Worm (Caenorhabditis elegans) whole organism, L3 larva: ENCODE results near the gene cpz-2.

Experiments used
- ZK546.5 ChIP-seq: sonication (generic microtip); optimal IDR thresholded peaks from 2 replicates; lab custom pipeline; 2017; ENCODE audit warnings: missing biosample characterization, missing genetic modification characterization
- aly-2 ChIP-seq: fragments of 150-350 bp; optimal IDR thresholded peaks from 2 replicates; lab custom pipeline; 2014; ENCODE audit warnings: missing biosample characterization, missing genetic modification characterization
- ama-1 ChIP-seq: fragments of 150-350 bp; optimal IDR thresholded peaks from 2 replicates; lab custom pipeline; 2018
- ceh-16 ChIP-seq: sonication (generic microtip); optimal IDR thresholded peaks from 2 replicates; lab custom pipeline; 2017; ENCODE audit warnings: missing biosample characterization, missing genetic modification characterization
- ceh-28 ChIP-seq: fragments of 150-350 bp; optimal IDR thresholded peaks from 2 replicates; lab custom pipeline; 2014; ENCODE audit warnings: missing biosample characterization, missing genetic modification reagents, missing genetic modification characterization
- ceh-82 ChIP-seq: fragments of 150-350 bp; optimal IDR thresholded peaks from 2 replicates; lab custom pipeline; 2014; ENCODE audit warnings: missing biosample characterization, missing genetic modification characterization
- ceh-9 ChIP-seq: sonication (generic microtip); optimal IDR thresholded peaks from 2 replicates; lab custom pipeline; 2018; ENCODE audit warnings: missing biosample characterization, missing genetic modification characterization
- daf-12 ChIP-seq: fragments of 150-350 bp; optimal IDR thresholded peaks from 2 replicates; lab custom pipeline; 2014; ENCODE audit warnings: missing biosample characterization, missing genetic modification reagents, missing genetic modification characterization
- egl-27 ChIP-seq: sonication (generic microtip); optimal IDR thresholded peaks from 4 replicates; lab custom pipeline; 2017; ENCODE audit warnings: missing biosample characterization, missing genetic modification reagents, missing genetic modification characterization
- egl-5 ChIP-seq: fragments of 150-350 bp; optimal IDR thresholded peaks from 2 replicates; lab custom pipeline; 2017; ENCODE audit warnings: missing biosample characterization, missing genetic modification reagents, missing genetic modification characterization, inconsistent platforms
- elt-1 ChIP-seq: fragments of 150-350 bp; optimal IDR thresholded peaks from 2 replicates; lab custom pipeline; 2014; ENCODE audit warnings: missing biosample characterization, missing genetic modification characterization
- elt-2 ChIP-seq: sonication (generic microtip); optimal IDR thresholded peaks from 2 replicates; lab custom pipeline; 2016; ENCODE audit warnings: missing genetic modification reagents, mild to moderate bottlenecking, missing genetic modification characterization, missing compliant biosample characterization
- elt-3 ChIP-seq, 3 experiments: fragments of 150-350 bp in 1 of 3; sonication (generic microtip) in 2 of 3; optimal IDR thresholded peaks; 2 replicates in 2 of 3; 4 replicates in 1 of 3; lab custom pipeline; 2014 to 2017; ENCODE audit warnings: missing biosample characterization in 3 of 3, missing genetic modification characterization in 3 of 3
- eor-1 ChIP-seq, 2 experiments: fragments of 150-350 bp; optimal IDR thresholded peaks; 2 replicates each; lab custom pipeline; 2014 to 2018; ENCODE audit warnings: missing biosample characterization in 2 of 2, missing genetic modification characterization in 2 of 2
- fkh-10 ChIP-seq: sonication (generic microtip); optimal IDR thresholded peaks from 2 replicates; lab custom pipeline; 2017; ENCODE audit warnings: missing biosample characterization, missing genetic modification reagents, missing genetic modification characterization
- fkh-2 ChIP-seq: fragments of 150-350 bp; optimal IDR thresholded peaks from 2 replicates; lab custom pipeline; 2014; ENCODE audit warnings: missing biosample characterization, missing genetic modification reagents, missing genetic modification characterization
- fos-1 ChIP-seq: fragments of 150-350 bp; optimal IDR thresholded peaks from 2 replicates; lab custom pipeline; 2014; ENCODE audit warnings: missing biosample characterization, missing genetic modification characterization
- hmg-11 ChIP-seq: sonication (generic microtip); optimal IDR thresholded peaks from 2 replicates; lab custom pipeline; 2016; ENCODE audit warnings: missing genetic modification characterization, missing compliant biosample characterization
- jun-1 ChIP-seq: fragments of 150-350 bp; optimal IDR thresholded peaks from 2 replicates; lab custom pipeline; 2014; ENCODE audit warnings: missing biosample characterization, missing genetic modification reagents, missing genetic modification characterization
- lin-15B ChIP-seq: fragments of 150-350 bp; optimal IDR thresholded peaks from 2 replicates; lab custom pipeline; 2014; ENCODE audit warnings: missing biosample characterization, missing genetic modification characterization
- lin-39 ChIP-seq: fragments of 150-350 bp; optimal IDR thresholded peaks from 2 replicates; lab custom pipeline; 2018; ENCODE audit warnings: missing biosample characterization, missing genetic modification reagents, missing genetic modification characterization
- lsy-12 ChIP-seq: sonication (generic microtip); optimal IDR thresholded peaks from 2 replicates; lab custom pipeline; 2016; ENCODE audit warnings: mild to moderate bottlenecking, missing genetic modification characterization, missing compliant biosample characterization
- mml-1 ChIP-seq: fragments of 150-350 bp; sonication (generic microtip); optimal IDR thresholded peaks from 3 replicates; lab custom pipeline; 2014; ENCODE audit warnings: missing biosample characterization, missing genetic modification characterization
- nfya-1 ChIP-seq: sonication (generic microtip); optimal IDR thresholded peaks from 2 replicates; lab custom pipeline; 2017; ENCODE audit warnings: missing genetic modification characterization, mild to moderate bottlenecking, missing compliant biosample characterization, antibody characterized with exemption, moderate library complexity; ENCODE audit not compliant: insufficient read depth
- nhr-11 ChIP-seq: fragments of 150-350 bp; optimal IDR thresholded peaks from 2 replicates; lab custom pipeline; 2014; ENCODE audit warnings: missing biosample characterization, missing genetic modification characterization
- nhr-12 ChIP-seq: fragments of 150-350 bp; optimal IDR thresholded peaks from 2 replicates; lab custom pipeline; 2014; ENCODE audit warnings: missing biosample characterization, missing genetic modification characterization
- nhr-23 ChIP-seq: fragments of 150-350 bp; optimal IDR thresholded peaks from 2 replicates; lab custom pipeline; 2014; ENCODE audit warnings: missing biosample characterization, missing genetic modification reagents, missing genetic modification characterization
- nhr-25 ChIP-seq: sonication (generic microtip); optimal IDR thresholded peaks from 2 replicates; lab custom pipeline; 2017; ENCODE audit warnings: missing biosample characterization, missing genetic modification characterization
- nhr-28 ChIP-seq: fragments of 150-350 bp; optimal IDR thresholded peaks from 2 replicates; lab custom pipeline; 2014; ENCODE audit warnings: missing biosample characterization, missing genetic modification characterization
- nhr-43 ChIP-seq: sonication (generic microtip); optimal IDR thresholded peaks from 2 replicates; lab custom pipeline; 2016; ENCODE audit warnings: mild to moderate bottlenecking, missing genetic modification characterization, missing compliant biosample characterization; ENCODE audit not compliant: poor library complexity, severe bottlenecking
- nhr-67 ChIP-seq: fragments of 150-350 bp; optimal IDR thresholded peaks from 2 replicates; lab custom pipeline; 2014; ENCODE audit warnings: missing biosample characterization, missing genetic modification characterization
- nhr-76 ChIP-seq: fragments of 150-350 bp; sonication (generic microtip); optimal IDR thresholded peaks from 5 replicates; lab custom pipeline; 2014; ENCODE audit warnings: missing biosample characterization, missing genetic modification characterization
- pha-4 ChIP-seq: fragments of 150-350 bp; optimal IDR thresholded peaks from 2 replicates; lab custom pipeline; 2014; ENCODE audit warnings: missing biosample characterization, missing genetic modification reagents, missing genetic modification characterization
- pqm-1 ChIP-seq: fragments of 150-350 bp; optimal IDR thresholded peaks from 2 replicates; lab custom pipeline; 2017; ENCODE audit warnings: missing biosample characterization, missing genetic modification characterization, inconsistent platforms
- sea-2 ChIP-seq: fragments of 150-350 bp; sonication (generic microtip); optimal IDR thresholded peaks from 4 replicates; lab custom pipeline; 2014; ENCODE audit warnings: missing biosample characterization, missing genetic modification reagents, missing genetic modification characterization
- skn-1 ChIP-seq: fragments of 150-350 bp; optimal IDR thresholded peaks from 2 replicates; lab custom pipeline; 2014; ENCODE audit warnings: missing biosample characterization, missing genetic modification characterization
- snpc-4 ChIP-seq: fragments of 150-350 bp; optimal IDR thresholded peaks from 2 replicates; lab custom pipeline; 2014; ENCODE audit warnings: missing biosample characterization, missing genetic modification characterization
- tbx-2 ChIP-seq: sonication (generic microtip); optimal IDR thresholded peaks from 2 replicates; lab custom pipeline; 2016; ENCODE audit warnings: mild to moderate bottlenecking, missing genetic modification characterization, missing compliant biosample characterization
- unc-62 ChIP-seq: fragments of 150-350 bp; sonication (generic microtip); optimal IDR thresholded peaks from 4 replicates; lab custom pipeline; 2014; ENCODE audit warnings: missing biosample characterization, missing genetic modification reagents, missing genetic modification characterization
- zag-1 ChIP-seq: fragments of 150-350 bp; optimal IDR thresholded peaks from 2 replicates; lab custom pipeline; 2014; ENCODE audit warnings: missing biosample characterization, missing genetic modification characterization
- ztf-4 ChIP-seq: fragments of 150-350 bp; optimal IDR thresholded peaks from 2 replicates; lab custom pipeline; 2014; ENCODE audit warnings: missing biosample characterization, missing genetic modification characterization

The cpz-2 gene

DNA sequence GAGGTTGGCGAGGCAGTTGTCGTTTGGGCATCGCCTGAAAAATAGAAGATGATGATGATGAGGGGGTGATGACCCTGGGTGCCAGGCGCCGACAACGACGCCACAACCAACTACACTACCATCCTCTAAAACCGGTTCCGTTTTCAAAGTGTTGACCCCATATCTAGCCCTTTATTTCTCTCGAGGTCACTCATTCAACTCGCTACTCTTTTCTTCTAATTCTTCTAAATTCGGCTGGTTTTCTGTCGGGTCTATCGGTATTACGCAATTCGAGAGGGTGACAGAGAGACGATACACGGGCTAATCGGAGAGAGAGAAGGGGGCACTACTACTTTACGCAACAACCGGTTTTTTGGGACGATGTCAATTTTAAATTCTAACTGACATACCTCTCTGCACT is 9.7 kb upstream of the cpz-2 start (continued):
- TF ChIP-seq skn-1 (tag; lab: Kevin White, UChicago) (no peak), sea-2 (no peak), jun-1 (peak; percentile 41), hmg-11 (tag; lab: Kevin White, UChicago) (no peak), nhr-28 (tag; lab: Kevin White, UChicago) (no peak), lsy-12 (tag; lab: Kevin White, UChicago) (peak; percentile 23), mml-1 (tag; lab: Kevin White, UChicago) (no peak), ceh-28 (tag; lab: Kevin White, UChicago) (peak; percentile 46), ceh-82 (tag; lab: Kevin White, UChicago) (no peak), snpc-4 (tag; lab: Kevin White, UChicago) (peak; percentile 13), fos-1 (tag; lab: Kevin White, UChicago) (no peak), elt-3 (tag; optimal IDR thresholded peaks at IDR 0.05; lab: Kevin White, UChicago) (peak in 2 of 3 experiments; percentile 59 to 81), nhr-11 (tag; lab: Kevin White, UChicago) (no peak), egl-27 (peak; percentile 50), daf-12 (tag; lab: Kevin White, UChicago) (no peak), pha-4 (tag; lab: Kevin White, UChicago) (no peak), fkh-2 (tag; lab: Kevin White, UChicago) (no peak), eor-1 (tag; optimal IDR thresholded peaks at IDR 0.05; lab: Kevin White, UChicago) (peak in 1 of 2 experiments; percentile 39), ama-1 (lab: Kevin White, UChicago) (no peak), lin-15B (tag; lab: Kevin White, UChicago) (no peak)

DNA sequence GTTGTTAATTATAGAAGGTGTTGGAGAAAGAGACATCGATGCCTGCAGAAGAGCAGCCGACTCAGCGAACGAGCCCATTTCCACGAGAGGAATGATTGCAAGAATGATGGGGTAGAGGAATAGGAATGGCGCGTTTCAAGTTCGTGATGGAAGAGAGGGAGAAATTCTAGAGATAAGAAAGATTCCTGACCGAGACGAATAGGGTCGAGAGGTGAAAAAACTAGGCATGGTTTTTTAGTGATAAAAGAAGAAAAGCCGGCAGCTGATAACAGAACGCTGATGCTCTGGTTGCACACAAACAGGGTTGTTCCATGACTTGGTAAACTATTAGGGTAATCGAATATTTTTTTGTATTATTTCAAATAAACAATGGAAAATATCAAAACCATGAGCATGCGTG is 8.2 kb upstream of the cpz-2 start:
- TF ChIP-seq pqm-1 (tag; lab: Kevin White, UChicago) (peak; percentile 66), elt-2 (tag; lab: Kevin White, UChicago) (peak; percentile 93), nhr-11 (tag; lab: Kevin White, UChicago) (no peak)

DNA sequence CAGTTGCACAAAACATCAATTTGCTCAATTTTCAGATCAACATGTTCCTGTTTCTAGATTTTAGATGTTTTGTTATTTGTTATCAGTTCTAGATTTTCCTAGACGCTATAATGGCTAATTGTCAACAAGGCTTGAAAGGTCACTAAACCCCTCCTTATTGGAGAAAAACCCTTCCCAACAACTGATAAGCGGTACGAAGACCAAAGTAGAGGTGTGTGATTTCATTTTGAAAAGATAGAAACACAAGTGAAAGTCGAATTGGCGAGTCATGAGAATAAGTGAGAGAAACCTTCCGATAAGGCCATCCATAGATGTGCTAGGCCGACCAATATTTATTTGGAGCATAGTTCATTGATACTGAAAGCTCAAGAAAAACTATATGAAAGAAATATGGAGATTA is 7.3 kb upstream of the cpz-2 start:
- TF ChIP-seq zag-1 (tag; lab: Kevin White, UChicago) (no peak), nhr-23 (tag; lab: Kevin White, UChicago) (peak; percentile 67), nhr-11 (tag; lab: Kevin White, UChicago) (no peak), pqm-1 (tag; lab: Kevin White, UChicago) (peak; percentile 70), jun-1 (peak; percentile 62), elt-2 (tag; lab: Kevin White, UChicago) (peak; percentile 98), pha-4 (tag; lab: Kevin White, UChicago) (peak; percentile 64), ZK546.5 (no peak)

DNA sequence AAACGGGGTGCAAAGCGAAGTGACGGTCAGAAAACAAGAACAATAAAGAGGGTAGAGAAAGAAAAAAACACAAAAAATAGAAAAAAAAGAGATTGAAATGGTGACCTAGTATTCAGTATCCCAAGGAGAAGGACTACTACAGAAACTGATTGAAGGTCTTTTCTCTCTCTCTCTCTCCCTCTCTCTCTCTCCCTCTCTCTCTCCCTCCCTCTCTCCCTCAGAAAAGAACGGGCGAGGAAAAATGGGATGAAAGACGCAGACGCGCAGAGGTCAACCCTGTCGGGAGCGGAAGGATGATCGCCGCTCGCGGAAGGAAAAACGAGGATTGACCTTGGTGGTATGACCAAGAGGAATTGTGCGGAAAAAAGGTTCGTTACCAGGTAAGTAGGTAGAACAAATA is 6.5 kb upstream of the cpz-2 start:
- peak; percentile 95 for TF ChIP-seq nhr-23 (tag; lab: Kevin White, UChicago)
- TF ChIP-seq snpc-4 (tag; lab: Kevin White, UChicago) = no peak
- TF ChIP-seq lin-39 (tag; lab: Kevin White, UChicago) = no peak
- TF ChIP-seq ceh-28 (tag; lab: Kevin White, UChicago) = peak; percentile 56
- TF ChIP-seq lsy-12 (tag; lab: Kevin White, UChicago) = peak; percentile 18
- peak; percentile 16 for TF ChIP-seq jun-1
- no peak for TF ChIP-seq nhr-67 (tag; lab: Kevin White, UChicago)
- no peak for TF ChIP-seq ceh-9 (tag; lab: Kevin White, UChicago)
- TF ChIP-seq tbx-2 = peak; percentile 6
- TF ChIP-seq unc-62 (GFP tag; lab: Kevin White, UChicago) = no peak
- no peak for TF ChIP-seq elt-1 (tag; lab: Kevin White, UChicago)
- TF ChIP-seq nhr-43 (tag; lab: Kevin White, UChicago) = peak; percentile 49
- no peak for TF ChIP-seq eor-1 (tag; optimal IDR thresholded peaks at IDR 0.05; lab: Kevin White, UChicago)
- peak; percentile 93 for TF ChIP-seq nhr-25 (tag; lab: Kevin White, UChicago)
- TF ChIP-seq elt-2 (tag; lab: Kevin White, UChicago) = peak; percentile 31

DNA sequence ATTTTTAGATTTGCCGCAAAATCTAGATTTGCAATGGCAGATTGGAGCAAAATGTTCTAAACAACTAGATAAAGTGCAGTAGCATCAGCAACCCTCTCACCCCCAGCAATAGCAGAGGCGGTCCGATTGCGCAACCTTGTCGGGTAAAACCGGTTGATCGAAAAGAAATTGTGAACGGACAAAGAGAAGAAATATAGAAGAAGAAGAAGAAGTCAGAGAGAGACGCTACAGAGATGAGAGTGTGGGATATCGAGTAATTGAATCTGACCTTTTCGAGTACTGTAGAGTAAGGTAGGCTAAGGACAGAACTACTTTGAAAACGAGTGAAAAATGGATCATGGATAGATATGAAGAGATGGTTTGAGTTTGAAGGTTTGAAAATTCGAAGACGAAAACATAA is 5.1 kb upstream of the cpz-2 start:
- TF ChIP-seq nhr-12 (tag; lab: Kevin White, UChicago) = no peak
- TF ChIP-seq fkh-10 (GFP tag; lab: Kevin White, UChicago) = no peak
- TF ChIP-seq ztf-4 = no peak
- no peak for TF ChIP-seq lin-39 (tag; lab: Kevin White, UChicago)
- no peak for TF ChIP-seq mml-1 (tag; lab: Kevin White, UChicago)
- peak; percentile 34 for TF ChIP-seq nhr-23 (tag; lab: Kevin White, UChicago)
- no peak for TF ChIP-seq ama-1 (lab: Kevin White, UChicago)
- TF ChIP-seq elt-1 (tag; lab: Kevin White, UChicago) = peak; percentile 27
- no peak for TF ChIP-seq fos-1 (tag; lab: Kevin White, UChicago)
- TF ChIP-seq lin-15B (tag; lab: Kevin White, UChicago) = no peak
- no peak for TF ChIP-seq tbx-2
- no peak for TF ChIP-seq ceh-9 (tag; lab: Kevin White, UChicago)
- TF ChIP-seq nhr-11 (tag; lab: Kevin White, UChicago) = no peak
- no peak for TF ChIP-seq skn-1 (tag; lab: Kevin White, UChicago)
- TF ChIP-seq pha-4 (tag; lab: Kevin White, UChicago) = no peak
- TF ChIP-seq ceh-16 = no peak
- TF ChIP-seq nhr-76 = no peak
- TF ChIP-seq lsy-12 (tag; lab: Kevin White, UChicago) = no peak
- TF ChIP-seq fkh-2 (tag; lab: Kevin White, UChicago) = no peak
- no peak for TF ChIP-seq hmg-11 (tag; lab: Kevin White, UChicago)
- TF ChIP-seq aly-2 (tag; lab: Kevin White, UChicago) = no peak
- TF ChIP-seq ZK546.5 = no peak
- no peak for TF ChIP-seq egl-5
- peak; percentile 4 for TF ChIP-seq nfya-1 (tag; lab: Kevin White, UChicago)
- no peak for TF ChIP-seq nhr-28 (tag; lab: Kevin White, UChicago)
- TF ChIP-seq eor-1 (tag; optimal IDR thresholded peaks at IDR 0.05; lab: Kevin White, UChicago) = no peak
- no peak for TF ChIP-seq snpc-4 (tag; lab: Kevin White, UChicago)
